Fruit fly (Drosophila melanogaster) whole organism, embryonic: ENCODE results near the gene CG31807.

Source experiments
- Awh ChIP-seq: fragments of 200-800 bp; sonication (Bioruptor generic); IDR thresholded peaks from 2 replicates; pipeline ENCODE4, ENCODE4 v1.3.6; 2022; ENCODE audit warnings: missing biosample characterization, missing genetic modification characterization
- B-H1 ChIP-seq: fragments of 200-800 bp; sonication (Bioruptor generic); IDR thresholded peaks from 3 replicates; pipeline ENCODE4 v1.3.6; 2022; ENCODE audit warnings: missing biosample characterization, missing genetic modification characterization
- C15 ChIP-seq: fragments of 200-800 bp; sonication (Bioruptor generic); IDR thresholded peaks from 3 replicates; pipeline ENCODE4 v1.3.6; 2022; ENCODE audit warnings: missing biosample characterization, missing genetic modification characterization
- CG10147 ChIP-seq: fragments of 200-800 bp; sonication (Bioruptor generic); optimal IDR thresholded peaks from 2 replicates; lab custom pipeline; 2019; ENCODE audit warnings: missing biosample characterization, mild to moderate bottlenecking, missing genetic modification characterization, moderate library complexity
- CG10321 ChIP-seq: fragments of 200-800 bp; sonication (Bioruptor generic); IDR thresholded peaks from 2 replicates; pipeline ENCODE4 v1.3.6; 2022; ENCODE audit warnings: missing biosample characterization, missing genetic modification characterization
- CG10959 ChIP-seq: fragments of 200-800 bp; sonication (Bioruptor generic); IDR thresholded peaks from 2 replicates; pipeline ENCODE4 v1.3.6; 2022; ENCODE audit warnings: missing biosample characterization, missing genetic modification characterization
- CG10979 ChIP-seq: fragments of 200-800 bp; sonication (Bioruptor generic); optimal IDR thresholded peaks from 2 replicates; lab custom pipeline; 2018; ENCODE audit warnings: missing biosample characterization, mild to moderate bottlenecking, missing genetic modification characterization, moderate library complexity
- CG11560 ChIP-seq: fragments of 200-800 bp; sonication (Bioruptor generic); IDR thresholded peaks from 3 replicates; pipeline ENCODE4 v1.3.6; 2022; ENCODE audit warnings: missing biosample characterization, missing genetic modification characterization
- CG11695 ChIP-seq: fragments of 200-800 bp; sonication (Bioruptor generic); IDR thresholded peaks from 3 replicates; pipeline ENCODE4 v1.3.6; 2022; ENCODE audit warnings: missing biosample characterization, missing genetic modification characterization
- CG12071 ChIP-seq: fragments of 200-800 bp; sonication (Bioruptor generic); optimal IDR thresholded peaks from 3 replicates; lab custom pipeline; 2018; ENCODE audit warnings: missing biosample characterization, mild to moderate bottlenecking, missing genetic modification characterization
- CG12219 ChIP-seq: fragments of 200-800 bp; sonication (Bioruptor generic); optimal IDR thresholded peaks from 3 replicates; lab custom pipeline; 2018; ENCODE audit warnings: missing biosample characterization, mild to moderate bottlenecking, missing genetic modification characterization
- CG14965 ChIP-seq: fragments of 200-800 bp; sonication (Bioruptor generic); optimal IDR thresholded peaks from 2 replicates; lab custom pipeline; 2016; ENCODE audit warnings: missing biosample characterization, missing genetic modification characterization, borderline replicate concordance
- CG1529 ChIP-seq: fragments of 200-800 bp; sonication (Bioruptor generic); optimal IDR thresholded peaks from 3 replicates; lab custom pipeline; 2018; ENCODE audit warnings: missing biosample characterization, missing genetic modification characterization
- CG17186 ChIP-seq: fragments of 200-800 bp; sonication (Bioruptor generic); optimal IDR thresholded peaks from 3 replicates; lab custom pipeline; 2017; ENCODE audit warnings: missing biosample characterization, missing genetic modification reagents, missing genetic modification characterization
- CG18262 ChIP-seq: fragments of 200-800 bp; optimal IDR thresholded peaks from 3 replicates; lab custom pipeline; 2019; ENCODE audit warnings: missing biosample characterization, mild to moderate bottlenecking, missing genetic modification characterization, moderate library complexity
- CG2199 ChIP-seq: fragments of 200-800 bp; sonication (Bioruptor generic); IDR thresholded peaks from 3 replicates; pipeline ENCODE4 v1.3.6; 2022; ENCODE audit warnings: missing biosample characterization, missing genetic modification characterization
- CG2202 ChIP-seq: fragments of 200-800 bp; sonication (Bioruptor generic); optimal IDR thresholded peaks from 2 replicates; lab custom pipeline; 2018; ENCODE audit warnings: missing biosample characterization, mild to moderate bottlenecking, missing genetic modification characterization
- CG32772 ChIP-seq: fragments of 200-800 bp; sonication (Bioruptor generic); IDR thresholded peaks from 2 replicates; pipeline ENCODE4 v1.3.6; 2022; ENCODE audit warnings: missing biosample characterization, missing genetic modification characterization
- CG33557 ChIP-seq: fragments of 200-800 bp; sonication (Bioruptor generic); optimal IDR thresholded peaks from 2 replicates; lab custom pipeline; 2019; ENCODE audit warnings: missing biosample characterization, mild to moderate bottlenecking, missing genetic modification characterization, moderate library complexity
- CG3847 ChIP-seq: fragments of 200-800 bp; sonication (Bioruptor generic); IDR thresholded peaks from 2 replicates; pipeline ENCODE4 v1.3.6; 2022; ENCODE audit warnings: missing biosample characterization, missing genetic modification characterization
- CG7928 ChIP-seq: fragments of 200-800 bp; sonication (Bioruptor generic); optimal IDR thresholded peaks from 2 replicates; lab custom pipeline; 2017; ENCODE audit warnings: missing biosample characterization, mild to moderate bottlenecking, missing genetic modification characterization
- CG9727 ChIP-seq: fragments of 200-800 bp; sonication (Bioruptor generic); optimal IDR thresholded peaks from 3 replicates; lab custom pipeline; 2017; ENCODE audit warnings: missing biosample characterization, mild to moderate bottlenecking, missing genetic modification characterization
- CTCF ChIP-seq: fragments of 200-800 bp; sonication (Bioruptor generic); optimal IDR thresholded peaks from 2 replicates; lab custom pipeline; 2017; ENCODE audit warnings: missing biosample characterization, mild to moderate bottlenecking, missing genetic modification characterization, moderate library complexity
- Gug ChIP-seq: fragments of 200-800 bp; sonication (Bioruptor generic); IDR thresholded peaks from 4 replicates; pipeline ENCODE4 v1.3.6; 2022; ENCODE audit warnings: missing biosample characterization, missing genetic modification characterization
- Hr78 ChIP-seq, 2 experiments: fragments of 200-800 bp in 1 of 2; fragments of >200 bp in 1 of 2; sonication (Bioruptor generic) in 1 of 2; optimal IDR thresholded peaks; 2 replicates each; lab custom pipeline; 2017 to 2019; ENCODE audit warnings: missing biosample characterization in 2 of 2, missing genetic modification characterization in 2 of 2, mild to moderate bottlenecking in 1 of 2, moderate library complexity in 1 of 2
- Lpt ChIP-seq: fragments of >200 bp; optimal IDR thresholded peaks from 2 replicates; lab custom pipeline; 2018; ENCODE audit warnings: missing biosample characterization, missing genetic modification characterization
- Mes4 ChIP-seq: fragments of 200-800 bp; sonication (Bioruptor generic); optimal IDR thresholded peaks from 2 replicates; lab custom pipeline; 2016; ENCODE audit warnings: missing biosample characterization, missing genetic modification characterization
- abd-A ChIP-seq: fragments of 200-800 bp; sonication (Bioruptor generic); optimal IDR thresholded peaks from 3 replicates; lab custom pipeline; 2019; ENCODE audit warnings: missing biosample characterization, mild to moderate bottlenecking, missing genetic modification characterization, moderate library complexity
- ac ChIP-seq: fragments of 200-800 bp; sonication (Bioruptor generic); optimal IDR thresholded peaks from 3 replicates; lab custom pipeline; 2017; ENCODE audit warnings: missing biosample characterization, mild to moderate bottlenecking, missing genetic modification characterization
- bbx ChIP-seq: fragments of 200-800 bp; sonication (Bioruptor generic); IDR thresholded peaks from 2 replicates; pipeline ENCODE4 v1.3.6; 2022; ENCODE audit warnings: missing biosample characterization, missing genetic modification characterization; ENCODE audit not compliant: partially characterized antibody
- br ChIP-seq: fragments of >200 bp; optimal IDR thresholded peaks from 2 replicates; lab custom pipeline; 2017
- caup ChIP-seq: fragments of 200-800 bp; sonication (Bioruptor generic); optimal IDR thresholded peaks from 3 replicates; lab custom pipeline; 2017; ENCODE audit warnings: missing biosample characterization, mild to moderate bottlenecking, missing genetic modification characterization, moderate library complexity; ENCODE audit not compliant: severe bottlenecking
- ci ChIP-seq: fragments of 200-800 bp; sonication (Bioruptor generic); IDR thresholded peaks from 3 replicates; pipeline ENCODE4 v1.3.6; 2022; ENCODE audit warnings: missing biosample characterization, missing genetic modification characterization
- dati ChIP-seq: fragments of 200-800 bp; sonication (Bioruptor generic); IDR thresholded peaks from 2 replicates; pipeline ENCODE4 v1.3.6; 2022; ENCODE audit warnings: missing biosample characterization, missing genetic modification characterization
- eve ChIP-seq, 2 experiments: fragments of >200 bp; optimal IDR thresholded peaks; 2 replicates each; lab custom pipeline; 2017; ENCODE audit warnings: missing biosample characterization in 2 of 2, missing genetic modification characterization in 2 of 2
- grau ChIP-seq: fragments of 200-800 bp; optimal IDR thresholded peaks from 3 replicates; lab custom pipeline; 2019; ENCODE audit warnings: missing biosample characterization, mild to moderate bottlenecking, missing genetic modification characterization, moderate library complexity
- grn ChIP-seq: fragments of 200-800 bp; sonication (Bioruptor generic); optimal IDR thresholded peaks from 3 replicates; lab custom pipeline; 2017; ENCODE audit warnings: missing biosample characterization, missing genetic modification characterization
- lilli ChIP-seq: fragments of 200-800 bp; sonication (Bioruptor generic); optimal IDR thresholded peaks from 3 replicates; lab custom pipeline; 2016; ENCODE audit warnings: missing biosample characterization, missing genetic modification characterization
- mld ChIP-seq: fragments of 200-800 bp; sonication (Bioruptor generic); IDR thresholded peaks from 3 replicates; pipeline ENCODE4 v1.3.6; 2022; ENCODE audit warnings: missing biosample characterization, missing genetic modification characterization; ENCODE audit not compliant: partially characterized antibody
- oc ChIP-seq: fragments of 200-800 bp; sonication (Bioruptor generic); optimal IDR thresholded peaks from 2 replicates; lab custom pipeline; 2018; ENCODE audit warnings: missing biosample characterization, mild to moderate bottlenecking, missing genetic modification characterization, moderate library complexity
- pros ChIP-seq: fragments of 200-800 bp; sonication (Bioruptor generic); optimal IDR thresholded peaks from 3 replicates; lab custom pipeline; 2019; ENCODE audit warnings: missing biosample characterization, mild to moderate bottlenecking, missing genetic modification characterization, moderate library complexity
- pzg ChIP-seq: fragments of 200-800 bp; sonication (Bioruptor generic); optimal IDR thresholded peaks from 3 replicates; lab custom pipeline; 2018; ENCODE audit warnings: missing biosample characterization, mild to moderate bottlenecking, missing genetic modification characterization, moderate library complexity
- ranshi ChIP-seq: fragments of 200-800 bp; sonication (Bioruptor generic); IDR thresholded peaks from 2 replicates; pipeline ENCODE4 v1.3.6; 2022; ENCODE audit warnings: missing biosample characterization, missing genetic modification characterization
- run ChIP-seq: fragments of 200-800 bp; sonication (Bioruptor generic); optimal IDR thresholded peaks from 3 replicates; lab custom pipeline; 2018; ENCODE audit warnings: missing biosample characterization, mild to moderate bottlenecking, missing genetic modification characterization
- sens ChIP-seq: fragments of 200-800 bp; sonication (Bioruptor generic); peaks from one replicate; lab custom pipeline; 2016; ENCODE audit warnings: missing biosample characterization, missing genetic modification characterization
- shn ChIP-seq: fragments of 200-800 bp; sonication (Bioruptor generic); optimal IDR thresholded peaks from 3 replicates; lab custom pipeline; 2016; ENCODE audit warnings: missing biosample characterization, missing genetic modification characterization
- so ChIP-seq: fragments of 200-800 bp; sonication (Bioruptor generic); IDR thresholded peaks from 3 replicates; pipeline ENCODE4 v1.3.6; 2022; ENCODE audit warnings: missing biosample characterization, missing genetic modification characterization
- sob ChIP-seq: fragments of 200-800 bp; sonication (Bioruptor generic); IDR thresholded peaks from 2 replicates; pipeline ENCODE4 v1.3.6; 2022; ENCODE audit warnings: missing biosample characterization, missing genetic modification characterization
- tin ChIP-seq: fragments of 200-800 bp; sonication (Bioruptor generic); optimal IDR thresholded peaks from 3 replicates; lab custom pipeline; 2016; ENCODE audit warnings: missing biosample characterization, missing genetic modification characterization
- twi ChIP-seq: fragments of 200-800 bp; optimal IDR thresholded peaks from 2 replicates; lab custom pipeline; 2019; ENCODE audit warnings: missing biosample characterization, mild to moderate bottlenecking, missing genetic modification characterization, moderate library complexity
- tx ChIP-seq: fragments of 200-800 bp; sonication (Bioruptor generic); optimal IDR thresholded peaks from 2 replicates; lab custom pipeline; 2016; ENCODE audit warnings: missing biosample characterization, missing genetic modification characterization
- usp ChIP-seq: fragments of >200 bp; optimal IDR thresholded peaks from 2 replicates; lab custom pipeline; 2017; ENCODE audit warnings: missing biosample characterization, missing genetic modification characterization
- vvl ChIP-seq: fragments of 200-800 bp; sonication (Bioruptor generic); IDR thresholded peaks from 2 replicates; pipeline ENCODE4 v1.3.6; 2022; ENCODE audit warnings: missing biosample characterization, missing genetic modification characterization

The CG31807 gene

dm6 chr2L:16713929-16714328, 30.1 kb upstream of the CG31807 start (continued):
- TF ChIP-seq tin (GFP tag; lab: Kevin White, UChicago) (no peak), sob (GFP tag; lab: Robert Waterston, UW) (no peak), CG3847 (GFP tag; lab: Robert Waterston, UW) (no peak), CG1529 (GFP tag; lab: Kevin White, UChicago) (peak; percentile 22), ranshi (GFP tag; lab: Robert Waterston, UW) (no peak), CG32772 (GFP tag; lab: Robert Waterston, UW) (no peak), CG2202 (tag; lab: Kevin White, UChicago) (peak; percentile 43), shn (GFP tag; lab: Kevin White, UChicago) (no peak), CG14965 (GFP tag; lab: Kevin White, UChicago) (no peak), twi (tag; lab: Kevin White, UChicago) (peak; percentile 21), br (lab: Kevin White, UChicago) (no peak), C15 (GFP tag; lab: Robert Waterston, UW) (no peak), sens (GFP tag; lab: Kevin White, UChicago) (peak; percentile 70), CG2199 (0 out of 3 replicates have a peak, but pooled peaks have one; percentile 45), bbx (no peak), CG10959 (GFP tag; lab: Robert Waterston, UW) (no peak), CG10979 (tag; lab: Kevin White, UChicago) (no peak), Mes4 (no peak), lilli (GFP tag; lab: Kevin White, UChicago) (no peak), CG33557 (peak; percentile 63), ac (GFP tag; lab: Kevin White, UChicago) (no peak), CG12219 (GFP tag; lab: Kevin White, UChicago) (no peak), CG17186 (no peak), eve (GFP tag; optimal IDR thresholded peaks at IDR 0.05; lab: Kevin White, UChicago) (peak in 1 of 2 experiments; percentile 40), CG12071 (no peak), mld (GFP tag; lab: Robert Waterston, UW) (no peak), CG18262 (tag; lab: Kevin White, UChicago) (peak; percentile 3)
- TF ChIP-seq, all 482 proteins: peak for 24

dm6 chr2L:16711891-16712290, 28.1 kb upstream of the CG31807 start:
- TF ChIP-seq caup (GFP tag; lab: Kevin White, UChicago) = no peak
- no peak for TF ChIP-seq CG10147 (GFP tag; lab: Kevin White, UChicago)
- TF ChIP-seq usp (GFP tag; lab: Kevin White, UChicago) = no peak
- no peak for TF ChIP-seq Gug (GFP tag; lab: Robert Waterston, UW)
- TF ChIP-seq run (tag; lab: Kevin White, UChicago) = peak; percentile 54
- TF ChIP-seq Awh (GFP tag; lab: Robert Waterston, UW) = peak; percentile 61; the same call in 1 of the 2 replicates
- TF ChIP-seq CTCF (GFP tag; lab: Kevin White, UChicago) = no peak
- no peak for TF ChIP-seq CG9727
- TF ChIP-seq grn (GFP tag; lab: Kevin White, UChicago) = peak; percentile 65
- TF ChIP-seq Hr78 (GFP tag; optimal IDR thresholded peaks at IDR 0.05; lab: Kevin White, UChicago) = peak in 1 of 2 experiments; percentile 44
- TF ChIP-seq CG11560 (tag; lab: Robert Waterston, UW) = no peak
- peak; percentile 7 for TF ChIP-seq pros (GFP tag; lab: Kevin White, UChicago)
- no peak for TF ChIP-seq tx
- peak in 1 of 2 experiments; percentile 28 for TF ChIP-seq eve (GFP tag; optimal IDR thresholded peaks at IDR 0.05; lab: Kevin White, UChicago)
- TF ChIP-seq so = no peak
- TF ChIP-seq dati (GFP tag; lab: Robert Waterston, UW) = no peak
- TF ChIP-seq grau = no peak
- no peak for TF ChIP-seq Lpt
- 0 out of 3 replicates have a peak, but pooled peaks have one; percentile 36 for TF ChIP-seq ci
- TF ChIP-seq vvl = peak; percentile 82
- TF ChIP-seq pzg (GFP tag; lab: Kevin White, UChicago) = no peak
- peak; percentile 2 for TF ChIP-seq oc (tag; lab: Kevin White, UChicago)
- TF ChIP-seq CG10321 (GFP tag; lab: Robert Waterston, UW) = no peak
- peak; percentile 71 for TF ChIP-seq abd-A (tag; lab: Kevin White, UChicago)
- no peak for TF ChIP-seq CG11695 (GFP tag; lab: Robert Waterston, UW)
- no peak for TF ChIP-seq B-H1 (GFP tag; lab: Robert Waterston, UW)
- TF ChIP-seq CG7928 (GFP tag; lab: Kevin White, UChicago) = no peak
